Fruit fly (Drosophila melanogaster) whole organism, prepupa: Measurements from ENCODE around the gene CG3032.
A peak's percentile ranks its signal among the peaks of the same experiment; 100 is the strongest.

Source experiments
- Blimp-1 ChIP-seq: fragments of 200-800 bp; sonication (Bioruptor generic); optimal IDR thresholded peaks from 3 replicates; lab custom pipeline; 2017; ENCODE audit warnings: missing biosample characterization, missing genetic modification characterization, mild to moderate bottlenecking, moderate library complexity, missing genetic modification reagents
- CG10631 ChIP-seq: fragments of 200-800 bp; sonication (Bioruptor generic); optimal IDR thresholded peaks from 2 replicates; lab custom pipeline; 2016; ENCODE audit warnings: missing biosample characterization, missing genetic modification characterization
- CG10669 ChIP-seq: fragments of 200-800 bp; sonication (Bioruptor generic); optimal IDR thresholded peaks from 3 replicates; lab custom pipeline; 2018; ENCODE audit warnings: missing biosample characterization, mild to moderate bottlenecking, missing genetic modification characterization, moderate library complexity
- CG11294 ChIP-seq: fragments of 200-800 bp; sonication (Bioruptor generic); IDR thresholded peaks from 2 replicates; pipeline ENCODE4 v1.3.6; 2022; ENCODE audit warnings: missing biosample characterization, missing genetic modification characterization
- CG15336 ChIP-seq: fragments of 200-800 bp; sonication (Bioruptor generic); IDR thresholded peaks from 2 replicates; pipeline ENCODE4 v1.3.6; 2022; ENCODE audit warnings: missing biosample characterization, missing genetic modification characterization
- CG1621 ChIP-seq: fragments of 200-800 bp; sonication (Bioruptor generic); optimal IDR thresholded peaks from 3 replicates; lab custom pipeline; 2018; ENCODE audit warnings: missing biosample characterization, mild to moderate bottlenecking, missing genetic modification characterization
- CG16779 ChIP-seq: fragments of 200-800 bp; sonication (Bioruptor generic); optimal IDR thresholded peaks from 3 replicates; lab custom pipeline; 2017; ENCODE audit warnings: missing biosample characterization, mild to moderate bottlenecking, missing genetic modification characterization
- CG3032 ChIP-seq: fragments of 200-800 bp; optimal IDR thresholded peaks from 2 replicates; lab custom pipeline; 2019; ENCODE audit warnings: missing biosample characterization, mild to moderate bottlenecking, missing genetic modification characterization, moderate library complexity
- CG32006 ChIP-seq: fragments of 200-800 bp; sonication (Bioruptor generic); optimal IDR thresholded peaks from 3 replicates; lab custom pipeline; 2017; ENCODE audit warnings: missing biosample characterization, mild to moderate bottlenecking, missing genetic modification characterization
- CG34406 ChIP-seq: fragments of 200-800 bp; sonication (Bioruptor generic); optimal IDR thresholded peaks from 3 replicates; lab custom pipeline; 2016; ENCODE audit warnings: missing biosample characterization, missing genetic modification characterization
- CG3919 ChIP-seq: fragments of 200-800 bp; sonication (Bioruptor generic); optimal IDR thresholded peaks from 3 replicates; lab custom pipeline; 2016; ENCODE audit warnings: missing biosample characterization, missing genetic modification characterization
- CG6163 ChIP-seq: fragments of 200-800 bp; sonication (Bioruptor generic); IDR thresholded peaks from 3 replicates; pipeline ENCODE4 v1.3.6; 2022; ENCODE audit warnings: missing biosample characterization, missing genetic modification characterization
- CG6276 ChIP-seq: fragments of 200-800 bp; sonication (Bioruptor generic); optimal IDR thresholded peaks from 2 replicates; lab custom pipeline; 2017; ENCODE audit warnings: missing biosample characterization, mild to moderate bottlenecking, missing genetic modification characterization
- CG6808 ChIP-seq: fragments of 200-800 bp; sonication (Bioruptor generic); optimal IDR thresholded peaks from 3 replicates; lab custom pipeline; 2017; ENCODE audit warnings: missing biosample characterization, missing genetic modification characterization, mild to moderate bottlenecking, moderate library complexity, missing genetic modification reagents
- CG6854 ChIP-seq: fragments of 200-800 bp; sonication (Bioruptor generic); optimal IDR thresholded peaks from 2 replicates; lab custom pipeline; 2017; ENCODE audit warnings: missing biosample characterization, mild to moderate bottlenecking, missing genetic modification characterization
- CG7368 ChIP-seq: fragments of 200-800 bp; sonication (Bioruptor generic); optimal IDR thresholded peaks from 3 replicates; lab custom pipeline; 2016; ENCODE audit warnings: missing biosample characterization, missing genetic modification characterization
- CG8119 ChIP-seq: fragments of 200-800 bp; sonication (Bioruptor generic); IDR thresholded peaks from 3 replicates; pipeline ENCODE4 v1.3.6; 2022; ENCODE audit warnings: missing biosample characterization, missing genetic modification characterization
- CG8319 ChIP-seq: fragments of 200-800 bp; sonication (Bioruptor generic); optimal IDR thresholded peaks from 3 replicates; lab custom pipeline; 2016; ENCODE audit warnings: missing biosample characterization, missing genetic modification characterization
- CG8632 ChIP-seq: fragments of 200-800 bp; sonication (Bioruptor generic); optimal IDR thresholded peaks from 3 replicates; lab custom pipeline; 2016; ENCODE audit warnings: missing biosample characterization, missing genetic modification characterization
- CG9139 ChIP-seq: fragments of 200-800 bp; sonication (Bioruptor generic); optimal IDR thresholded peaks from 3 replicates; lab custom pipeline; 2017; ENCODE audit warnings: missing biosample characterization, mild to moderate bottlenecking, missing genetic modification characterization
- Eip75B ChIP-seq: fragments of 200-800 bp; sonication (Bioruptor generic); optimal IDR thresholded peaks from 3 replicates; lab custom pipeline; 2016; ENCODE audit warnings: missing biosample characterization, missing genetic modification characterization
- Eip78C ChIP-seq: fragments of 200-800 bp; sonication (Bioruptor generic); peaks from one replicate; lab custom pipeline; 2016; ENCODE audit warnings: missing biosample characterization, missing genetic modification characterization
- Eip93F ChIP-seq: fragments of 200-800 bp; sonication (Bioruptor generic); optimal IDR thresholded peaks from 2 replicates; lab custom pipeline; 2016; ENCODE audit warnings: missing biosample characterization, mild to moderate bottlenecking, missing genetic modification characterization
- Ets21C ChIP-seq: fragments of 200-800 bp; sonication (Bioruptor generic); optimal IDR thresholded peaks from 3 replicates; lab custom pipeline; 2016; ENCODE audit warnings: missing biosample characterization, missing genetic modification characterization
- Ets96B ChIP-seq: fragments of 200-800 bp; optimal IDR thresholded peaks from 2 replicates; lab custom pipeline; 2019; ENCODE audit warnings: missing biosample characterization, mild to moderate bottlenecking, missing genetic modification characterization, moderate library complexity
- Gug ChIP-seq: fragments of 200-800 bp; sonication (Bioruptor generic); IDR thresholded peaks from 2 replicates; pipeline ENCODE4 v1.3.6; 2022; ENCODE audit warnings: missing biosample characterization, missing genetic modification characterization
- Hr38 ChIP-seq: sonication (Bioruptor generic); optimal IDR thresholded peaks from 2 replicates; lab custom pipeline; 2016; ENCODE audit warnings: missing biosample characterization, missing genetic modification characterization
- Hr39 ChIP-seq: fragments of 200-800 bp; sonication (Bioruptor generic); optimal IDR thresholded peaks from 2 replicates; lab custom pipeline; 2016; ENCODE audit warnings: missing biosample characterization, missing genetic modification characterization
- Hr4 ChIP-seq: fragments of 200-800 bp; sonication (Bioruptor generic); optimal IDR thresholded peaks from 3 replicates; lab custom pipeline; 2016; ENCODE audit warnings: missing biosample characterization, missing genetic modification characterization
- Lpt ChIP-seq: fragments of 200-800 bp; sonication (Bioruptor generic); optimal IDR thresholded peaks from 3 replicates; lab custom pipeline; 2016; ENCODE audit warnings: missing biosample characterization, missing genetic modification characterization
- Met ChIP-seq: fragments of 200-800 bp; sonication (Bioruptor generic); optimal IDR thresholded peaks from 3 replicates; lab custom pipeline; 2016; ENCODE audit warnings: missing biosample characterization, missing genetic modification characterization
- OdsH ChIP-seq: fragments of 200-800 bp; sonication (Bioruptor generic); optimal IDR thresholded peaks from 3 replicates; lab custom pipeline; 2016; ENCODE audit warnings: missing biosample characterization, missing genetic modification characterization
- Smox ChIP-seq: fragments of 200-800 bp; sonication (Bioruptor generic); optimal IDR thresholded peaks from 3 replicates; lab custom pipeline; 2016; ENCODE audit warnings: missing biosample characterization, missing genetic modification characterization
- Sox102F ChIP-seq: fragments of 200-800 bp; sonication (Bioruptor generic); optimal IDR thresholded peaks from 2 replicates; lab custom pipeline; 2016; ENCODE audit warnings: missing biosample characterization, mild to moderate bottlenecking, missing genetic modification characterization
- Sox14 ChIP-seq: fragments of 200-800 bp; sonication (Bioruptor generic); optimal IDR thresholded peaks from 3 replicates; lab custom pipeline; 2016; ENCODE audit warnings: missing biosample characterization, missing genetic modification characterization
- Sox15 ChIP-seq: fragments of 200-800 bp; sonication (Bioruptor generic); optimal IDR thresholded peaks from 3 replicates; lab custom pipeline; 2016; ENCODE audit warnings: missing biosample characterization, missing genetic modification characterization
- dac ChIP-seq: fragments of 200-800 bp; sonication (Bioruptor generic); optimal IDR thresholded peaks from 2 replicates; lab custom pipeline; 2017; ENCODE audit warnings: missing biosample characterization, mild to moderate bottlenecking, missing genetic modification characterization
- dsx ChIP-seq: fragments of 200-800 bp; optimal IDR thresholded peaks from 3 replicates; lab custom pipeline; 2019; ENCODE audit warnings: missing biosample characterization, mild to moderate bottlenecking, missing genetic modification characterization, moderate library complexity; ENCODE audit not compliant: poor library complexity, severe bottlenecking
- eg ChIP-seq: fragments of 200-800 bp; sonication (Bioruptor generic); IDR thresholded peaks from 3 replicates; pipeline ENCODE4 v1.3.6; 2022; ENCODE audit warnings: missing biosample characterization, missing genetic modification characterization
- esn ChIP-seq: fragments of 200-800 bp; sonication (Bioruptor generic); optimal IDR thresholded peaks from 2 replicates; lab custom pipeline; 2016; ENCODE audit warnings: missing biosample characterization, mild to moderate bottlenecking, missing genetic modification characterization, moderate library complexity
- fd85E ChIP-seq: fragments of 200-800 bp; sonication (Bioruptor generic); optimal IDR thresholded peaks from 3 replicates; lab custom pipeline; 2016; ENCODE audit warnings: missing biosample characterization, missing genetic modification characterization
- fkh ChIP-seq: fragments of 200-800 bp; sonication (Bioruptor generic); optimal IDR thresholded peaks from 3 replicates; lab custom pipeline; 2017; ENCODE audit warnings: missing biosample characterization, mild to moderate bottlenecking, missing genetic modification characterization, moderate library complexity
- lz ChIP-seq: fragments of 200-800 bp; sonication (Bioruptor generic); optimal IDR thresholded peaks from 3 replicates; lab custom pipeline; 2016; ENCODE audit warnings: missing biosample characterization, missing genetic modification characterization
- pdm3 ChIP-seq: fragments of 200-800 bp; sonication (Bioruptor generic); optimal IDR thresholded peaks from 3 replicates; lab custom pipeline; 2016; ENCODE audit warnings: missing biosample characterization, missing genetic modification characterization
- salr ChIP-seq, 2 experiments: fragments of 200-800 bp; sonication (Bioruptor generic); optimal IDR thresholded peaks; 3 replicates each; lab custom pipeline; 2016 to 2018; ENCODE audit warnings: missing biosample characterization in 2 of 2, missing genetic modification characterization in 2 of 2, mild to moderate bottlenecking in 1 of 2
- spab ChIP-seq: fragments of 200-800 bp; sonication (Bioruptor generic); optimal IDR thresholded peaks from 2 replicates; lab custom pipeline; 2017; ENCODE audit warnings: missing biosample characterization, mild to moderate bottlenecking, missing genetic modification characterization, missing genetic modification reagents
- svp ChIP-seq: fragments of 200-800 bp; sonication (Bioruptor generic); peaks from one replicate; lab custom pipeline; 2016; ENCODE audit warnings: missing biosample characterization, missing genetic modification characterization
- topi ChIP-seq: fragments of 200-800 bp; sonication (Bioruptor generic); optimal IDR thresholded peaks from 3 replicates; lab custom pipeline; 2016; ENCODE audit warnings: missing biosample characterization, missing genetic modification characterization
- vri ChIP-seq: fragments of 200-800 bp; sonication (Bioruptor generic); optimal IDR thresholded peaks from 3 replicates; lab custom pipeline; 2016; ENCODE audit warnings: missing biosample characterization, mild to moderate bottlenecking, missing genetic modification characterization

Gene CG3032

dm6 chrX:6982054-6982453 is 31.6 kb downstream of the CG3032 start (continued):
- TF ChIP-seq salr (GFP tag; optimal IDR thresholded peaks at IDR 0.05; lab: Kevin White, UChicago) (no peak), Sox102F (GFP tag; lab: Kevin White, UChicago) (no peak), CG6276 (no peak), CG16779 (tag; lab: Kevin White, UChicago) (no peak), fkh (no peak), CG32006 (GFP tag; lab: Kevin White, UChicago) (peak; percentile 37), Sox14 (GFP tag; lab: Kevin White, UChicago) (peak; percentile 53)
- TF ChIP-seq, all 60 proteins: peak for 30

dm6 chrX:6981470-6981952 is 32.2 kb downstream of the CG3032 start:
- TF ChIP-seq CG15336 (GFP tag; lab: Robert Waterston, UW) (no peak), Sox15 (GFP tag; lab: Kevin White, UChicago) (no peak), Ets21C (GFP tag; lab: Kevin White, UChicago) (no peak), OdsH (GFP tag; lab: Kevin White, UChicago) (peak; percentile 41), topi (GFP tag; lab: Kevin White, UChicago) (peak; percentile 44), Met (GFP tag; lab: Kevin White, UChicago) (peak; percentile 32), pdm3 (GFP tag; lab: Kevin White, UChicago) (peak; percentile 37), Blimp-1 (GFP tag; lab: Kevin White, UChicago) (no peak), CG6163 (GFP tag; lab: Robert Waterston, UW) (peak; percentile 72; the same call in 2 of the 3 replicates), fd85E (GFP tag; lab: Kevin White, UChicago) (no peak), Gug (GFP tag; lab: Robert Waterston, UW) (peak; percentile 32; the same call in 1 of the 2 replicates), vri (GFP tag; lab: Kevin White, UChicago) (no peak), CG32006 (GFP tag; lab: Kevin White, UChicago) (peak; percentile 54), CG6808 (peak; percentile 22), Ets96B (tag; lab: Kevin White, UChicago) (no peak), CG1621 (tag; lab: Kevin White, UChicago) (no peak), svp (GFP tag; lab: Kevin White, UChicago) (peak; percentile 27), CG3032 (no peak), fkh (no peak), CG10669 (GFP tag; lab: Kevin White, UChicago) (peak; percentile 9), dsx (GFP tag; lab: Kevin White, UChicago) (peak; percentile 17), CG6276 (peak; percentile 16), Lpt (GFP tag; lab: Kevin White, UChicago) (no peak), CG3919 (GFP tag; lab: Kevin White, UChicago) (peak; percentile 17), Hr38 (GFP tag; lab: Kevin White, UChicago) (no peak), CG8319 (GFP tag; lab: Kevin White, UChicago) (no peak), CG6854 (GFP tag; lab: Kevin White, UChicago) (peak; percentile 28), CG10631 (GFP tag; lab: Kevin White, UChicago) (peak; percentile 33), CG11294 (GFP tag; lab: Robert Waterston, UW) (no peak), eg (GFP tag; lab: Robert Waterston, UW) (peak; percentile 50; the same call in 2 of the 3 replicates), CG8119 (GFP tag; lab: Robert Waterston, UW) (peak; percentile 59), Eip78C (GFP tag; lab: Kevin White, UChicago) (peak; percentile 71), CG8632 (no peak), esn (GFP tag; lab: Kevin White, UChicago) (peak; percentile 48), Hr39 (GFP tag; lab: Kevin White, UChicago) (peak; percentile 26), lz (peak; percentile 51), CG34406 (GFP tag; lab: Kevin White, UChicago) (peak; percentile 10), Sox102F (GFP tag; lab: Kevin White, UChicago) (peak; percentile 35), Eip93F (GFP tag; lab: Kevin White, UChicago) (no peak), spab (peak; percentile 15), dac (peak; percentile 12), Smox (GFP tag; lab: Kevin White, UChicago) (peak; percentile 20), salr (GFP tag; optimal IDR thresholded peaks at IDR 0.05; lab: Kevin White, UChicago) (no peak), CG7368 (GFP tag; lab: Kevin White, UChicago) (no peak), Hr4 (GFP tag; lab: Kevin White, UChicago) (peak; percentile 53), CG9139 (peak; percentile 4), Eip75B (GFP tag; lab: Kevin White, UChicago) (peak; percentile 30)
